Fruit fly (Drosophila melanogaster) whole organism, embryonic: ENCODE results near the gene Spn28Db.

Experiments used
- Atf6 ChIP-seq: fragments of 200-800 bp; sonication (Bioruptor generic); IDR thresholded peaks from 2 replicates; pipeline ENCODE4 v1.3.6; 2022; ENCODE audit warnings: missing biosample characterization, missing genetic modification characterization
- Blimp-1 ChIP-seq: fragments of 200-800 bp; sonication (Bioruptor generic); optimal IDR thresholded peaks from 3 replicates; lab custom pipeline; 2018; ENCODE audit warnings: missing biosample characterization, missing genetic modification characterization, mild to moderate bottlenecking, moderate library complexity, missing genetic modification reagents
- CG11093 ChIP-seq: fragments of 200-800 bp; sonication (Bioruptor generic); IDR thresholded peaks from 3 replicates; pipeline ENCODE4 v1.3.6; 2022; ENCODE audit warnings: missing biosample characterization, missing genetic modification characterization
- CG1233 ChIP-seq: fragments of 200-800 bp; sonication (Bioruptor generic); optimal IDR thresholded peaks from 4 replicates; lab custom pipeline; 2018; ENCODE audit warnings: missing biosample characterization, mild to moderate bottlenecking, missing genetic modification characterization
- CG12769 ChIP-seq: fragments of 200-800 bp; sonication (Bioruptor generic); optimal IDR thresholded peaks from 2 replicates; lab custom pipeline; 2019; ENCODE audit warnings: missing biosample characterization, mild to moderate bottlenecking, missing genetic modification characterization, moderate library complexity
- CG14050 ChIP-seq: fragments of 200-800 bp; sonication (Bioruptor generic); IDR thresholded peaks from 3 replicates; pipeline ENCODE4 v1.3.6; 2022; ENCODE audit warnings: missing biosample characterization, missing genetic modification characterization
- CG15269 ChIP-seq: fragments of 200-800 bp; sonication (Bioruptor generic); optimal IDR thresholded peaks from 2 replicates; lab custom pipeline; 2018; ENCODE audit warnings: missing biosample characterization, mild to moderate bottlenecking, missing genetic modification characterization, moderate library complexity
- CG1602 ChIP-seq: fragments of 200-800 bp; sonication (Bioruptor generic); optimal IDR thresholded peaks from 3 replicates; lab custom pipeline; 2016; ENCODE audit warnings: missing biosample characterization, missing genetic modification characterization
- CG2678 ChIP-seq: fragments of 200-800 bp; sonication (Bioruptor generic); optimal IDR thresholded peaks from 3 replicates; lab custom pipeline; 2019; ENCODE audit warnings: missing biosample characterization, mild to moderate bottlenecking, missing genetic modification characterization, moderate library complexity
- CG2875 ChIP-seq: fragments of 200-800 bp; sonication (Bioruptor generic); optimal IDR thresholded peaks from 2 replicates; lab custom pipeline; 2017; ENCODE audit warnings: missing biosample characterization, mild to moderate bottlenecking, missing genetic modification characterization, missing genetic modification reagents
- CG31365 ChIP-seq: fragments of 200-800 bp; sonication (Bioruptor generic); optimal IDR thresholded peaks from 2 replicates; lab custom pipeline; 2018; ENCODE audit warnings: missing biosample characterization, mild to moderate bottlenecking, missing genetic modification characterization
- CG3163 ChIP-seq: fragments of 200-800 bp; sonication (Bioruptor generic); optimal IDR thresholded peaks from 3 replicates; lab custom pipeline; 2016; ENCODE audit warnings: missing biosample characterization, missing genetic modification characterization
- CG34224 ChIP-seq: fragments of 200-800 bp; sonication (Bioruptor generic); IDR thresholded peaks from 3 replicates; pipeline ENCODE4 v1.3.6; 2022; ENCODE audit warnings: missing biosample characterization, missing genetic modification characterization; ENCODE audit not compliant: partially characterized antibody
- CG7963 ChIP-seq: fragments of 200-800 bp; sonication (Bioruptor generic); IDR thresholded peaks from 3 replicates; pipeline ENCODE4 v1.3.6; 2022; ENCODE audit warnings: missing biosample characterization, missing genetic modification characterization; ENCODE audit not compliant: partially characterized antibody
- CG9876 ChIP-seq: fragments of 200-800 bp; sonication (Bioruptor generic); optimal IDR thresholded peaks from 2 replicates; lab custom pipeline; 2016; ENCODE audit warnings: missing biosample characterization, missing genetic modification characterization
- E2f1 ChIP-seq: fragments of 200-800 bp; sonication (Bioruptor generic); IDR thresholded peaks from 2 replicates; pipeline ENCODE4 v1.3.6; 2022; ENCODE audit warnings: missing biosample characterization, missing genetic modification characterization
- H15 ChIP-seq: fragments of 200-800 bp; sonication (Bioruptor generic); IDR thresholded peaks from 3 replicates; pipeline ENCODE4 v1.3.6; 2022; ENCODE audit warnings: missing biosample characterization, missing genetic modification characterization
- HLH4C ChIP-seq: fragments of 200-800 bp; sonication (Bioruptor generic); IDR thresholded peaks from 3 replicates; pipeline ENCODE4 v1.3.6; 2022; ENCODE audit warnings: missing biosample characterization, missing genetic modification characterization; ENCODE audit not compliant: partially characterized antibody
- HLHmδ ChIP-seq: fragments of 200-800 bp; sonication (Bioruptor generic); optimal IDR thresholded peaks from 2 replicates; lab custom pipeline; 2018; ENCODE audit warnings: missing biosample characterization, mild to moderate bottlenecking, missing genetic modification characterization, moderate library complexity
- Hr78 ChIP-seq, 2 experiments: fragments of 200-800 bp in 1 of 2; fragments of >200 bp in 1 of 2; sonication (Bioruptor generic) in 1 of 2; optimal IDR thresholded peaks; 2 replicates each; lab custom pipeline; 2017 to 2019; ENCODE audit warnings: missing biosample characterization in 2 of 2, missing genetic modification characterization in 2 of 2, mild to moderate bottlenecking in 1 of 2, moderate library complexity in 1 of 2
- Jarid2 ChIP-seq: fragments of 200-800 bp; sonication (Bioruptor generic); optimal IDR thresholded peaks from 3 replicates; lab custom pipeline; 2017; ENCODE audit warnings: mild to moderate bottlenecking, missing biosample characterization, missing genetic modification reagents, missing genetic modification characterization
- MBD-R2 ChIP-seq: fragments of 200-800 bp; sonication (Bioruptor generic); IDR thresholded peaks from 2 replicates; pipeline ENCODE4 v1.3.6; 2022; ENCODE audit warnings: missing biosample characterization, missing genetic modification characterization
- Med ChIP-seq: fragments of 200-800 bp; sonication (Bioruptor generic); peaks from one replicate; lab custom pipeline; 2016; ENCODE audit warnings: missing biosample characterization, missing genetic modification characterization, mild to moderate bottlenecking, inconsistent platforms, moderate library complexity
- Oaz ChIP-seq: fragments of 200-800 bp; sonication (Bioruptor generic); IDR thresholded peaks from 2 replicates; pipeline ENCODE4 v1.3.6; 2022; ENCODE audit warnings: missing biosample characterization, missing genetic modification characterization
- Trl ChIP-seq, 3 experiments: fragments of >200 bp in 2 of 3; fragments of 200-800 bp in 1 of 3; sonication (Bioruptor generic) in 1 of 3; optimal IDR thresholded peaks; 2 replicates in 1 of 3; 3 replicates in 2 of 3; lab custom pipeline; 2016 to 2017; ENCODE audit warnings: missing biosample characterization in 1 of 3, missing genetic modification characterization in 1 of 3
- Xrp1 ChIP-seq: fragments of 200-800 bp; sonication (Bioruptor generic); IDR thresholded peaks from 2 replicates; pipeline ENCODE4 v1.3.6; 2022; ENCODE audit warnings: missing biosample characterization, missing genetic modification characterization
- cas ChIP-seq: fragments of 200-800 bp; sonication (Bioruptor generic); IDR thresholded peaks from 2 replicates; pipeline ENCODE4 v1.3.6; 2022; ENCODE audit warnings: missing biosample characterization, missing genetic modification characterization
- chinmo ChIP-seq: fragments of 200-800 bp; sonication (Bioruptor generic); IDR thresholded peaks from 4 replicates; pipeline ENCODE4 v1.3.6; 2022; ENCODE audit warnings: missing biosample characterization, missing genetic modification characterization; ENCODE audit not compliant: partially characterized antibody
- crol ChIP-seq: fragments of 200-800 bp; sonication (Bioruptor generic); IDR thresholded peaks from 2 replicates; pipeline ENCODE4 v1.3.6; 2022; ENCODE audit warnings: missing biosample characterization, missing genetic modification characterization
- crp ChIP-seq, 2 experiments: fragments of 200-800 bp; sonication (Bioruptor generic); optimal IDR thresholded peaks; 2 replicates in 1 of 2; 3 replicates in 1 of 2; lab custom pipeline; 2017; ENCODE audit warnings: missing biosample characterization in 2 of 2, missing genetic modification characterization in 2 of 2, mild to moderate bottlenecking in 1 of 2, moderate library complexity in 1 of 2
- en ChIP-seq: fragments of 200-800 bp; sonication (Bioruptor generic); optimal IDR thresholded peaks from 2 replicates; lab custom pipeline; 2016; ENCODE audit warnings: missing biosample characterization, missing genetic modification characterization
- fd3F ChIP-seq: fragments of 200-800 bp; sonication (Bioruptor generic); optimal IDR thresholded peaks from 2 replicates; lab custom pipeline; 2018; ENCODE audit warnings: missing biosample characterization, mild to moderate bottlenecking, missing genetic modification characterization, moderate library complexity
- gro ChIP-seq: fragments of 200-800 bp; sonication (Bioruptor generic); optimal IDR thresholded peaks from 2 replicates; lab custom pipeline; 2016; ENCODE audit warnings: missing biosample characterization, missing genetic modification characterization
- gsb-n ChIP-seq: fragments of 200-800 bp; sonication (Bioruptor generic); optimal IDR thresholded peaks from 3 replicates; lab custom pipeline; 2018; ENCODE audit warnings: missing biosample characterization, mild to moderate bottlenecking, missing genetic modification characterization
- gt ChIP-seq: fragments of 200-800 bp; sonication (Bioruptor generic); IDR thresholded peaks from 2 replicates; pipeline ENCODE4 v1.3.6; 2022; ENCODE audit warnings: missing biosample characterization, missing genetic modification characterization
- insv ChIP-seq, 2 experiments: fragments of 200-800 bp; sonication (Bioruptor generic); optimal IDR thresholded peaks; 3 replicates each; lab custom pipeline; 2016 to 2018; ENCODE audit warnings: missing biosample characterization in 2 of 2, missing genetic modification characterization in 2 of 2
- inv ChIP-seq: fragments of 200-800 bp; sonication (Bioruptor generic); IDR thresholded peaks from 2 replicates; pipeline ENCODE4 v1.3.6; 2022; ENCODE audit warnings: missing biosample characterization, missing genetic modification characterization; ENCODE audit not compliant: partially characterized antibody
- klu ChIP-seq: fragments of 200-800 bp; sonication (Bioruptor generic); IDR thresholded peaks from 2 replicates; pipeline ENCODE4 v1.3.6; 2022; ENCODE audit warnings: missing biosample characterization, missing genetic modification characterization
- kni ChIP-seq: fragments of 200-800 bp; sonication (Bioruptor generic); optimal IDR thresholded peaks from 3 replicates; lab custom pipeline; 2017; ENCODE audit warnings: mild to moderate bottlenecking, missing biosample characterization, missing genetic modification reagents, missing genetic modification characterization
- maf-S ChIP-seq: fragments of 200-800 bp; sonication (Bioruptor generic); optimal IDR thresholded peaks from 2 replicates; lab custom pipeline; 2016; ENCODE audit warnings: missing biosample characterization, missing genetic modification characterization
- nom ChIP-seq: fragments of 200-800 bp; sonication (Bioruptor generic); optimal IDR thresholded peaks from 2 replicates; lab custom pipeline; 2017; ENCODE audit warnings: missing biosample characterization, missing genetic modification characterization, mild to moderate bottlenecking, moderate library complexity, missing genetic modification reagents
- oc ChIP-seq: fragments of 200-800 bp; sonication (Bioruptor generic); optimal IDR thresholded peaks from 2 replicates; lab custom pipeline; 2018; ENCODE audit warnings: missing biosample characterization, mild to moderate bottlenecking, missing genetic modification characterization, moderate library complexity
- odd ChIP-seq: fragments of 200-800 bp; sonication (Bioruptor generic); optimal IDR thresholded peaks from 2 replicates; lab custom pipeline; 2017; ENCODE audit warnings: missing biosample characterization, mild to moderate bottlenecking, missing genetic modification characterization
- sens-2 ChIP-seq: fragments of 200-800 bp; sonication (Bioruptor generic); IDR thresholded peaks from 2 replicates; pipeline ENCODE4 v1.3.6; 2022; ENCODE audit warnings: missing biosample characterization, missing genetic modification characterization
- sim ChIP-seq: fragments of 200-800 bp; sonication (Bioruptor generic); IDR thresholded peaks from 2 replicates; pipeline ENCODE4 v1.3.6; 2022; ENCODE audit warnings: missing biosample characterization, missing genetic modification characterization
- sisA ChIP-seq: fragments of 200-800 bp; sonication (Bioruptor generic); IDR thresholded peaks from 2 replicates; pipeline ENCODE4 v1.3.6; 2022; ENCODE audit warnings: missing biosample characterization, missing genetic modification characterization
- ttk ChIP-seq: fragments of 200-800 bp; sonication (Bioruptor generic); IDR thresholded peaks from 2 replicates; pipeline ENCODE4 v2.1.2; 2022; ENCODE audit warnings: missing biosample characterization, missing genetic modification characterization
- unc-4 ChIP-seq: fragments of 200-800 bp; sonication (Bioruptor generic); IDR thresholded peaks from 2 replicates; pipeline ENCODE4 v1.3.6; 2022; ENCODE audit warnings: missing biosample characterization, missing genetic modification characterization; ENCODE audit not compliant: partially characterized antibody

The Spn28Db gene

DNA sequence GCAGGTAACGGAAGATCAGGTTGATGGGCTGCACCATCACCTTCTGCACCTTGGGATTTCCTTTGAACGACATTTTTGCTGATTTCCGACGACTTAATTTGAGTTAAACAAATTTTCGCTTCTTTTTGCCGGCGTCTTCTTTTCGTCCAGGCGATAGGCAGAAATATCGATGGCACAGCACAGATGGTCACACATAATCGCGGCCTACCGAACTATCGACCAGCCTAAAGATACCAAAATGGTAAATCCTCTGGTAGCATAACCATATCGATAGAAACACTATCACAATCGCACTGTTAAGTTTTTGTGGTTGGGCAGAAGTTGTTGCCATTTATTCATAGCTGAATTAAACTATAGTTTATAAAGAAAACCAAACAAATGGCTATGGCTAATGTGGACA lies 5.2 kb downstream of the Spn28Db start, which contains the start of the genes SmE and CG34132 (continued):
- TF ChIP-seq insv (GFP tag; optimal IDR thresholded peaks at IDR 0.05; lab: Kevin White, UChicago) (no peak), CG31365 (tag; lab: Kevin White, UChicago) (no peak), CG7963 (GFP tag; lab: Robert Waterston, UW) (peak; percentile 98), MBD-R2 (GFP tag; lab: Robert Waterston, UW) (peak; percentile 84), CG15269 (no peak), CG14050 (no peak), en (GFP tag; lab: Kevin White, UChicago) (no peak), klu (no peak), H15 (GFP tag; lab: Robert Waterston, UW) (no peak), HLH4C (GFP tag; lab: Robert Waterston, UW) (peak; percentile 95), inv (GFP tag; lab: Robert Waterston, UW) (peak; percentile 97), Oaz (GFP tag; lab: Robert Waterston, UW) (no peak), Hr78 (GFP tag; optimal IDR thresholded peaks at IDR 0.05; lab: Kevin White, UChicago) (no peak), crp (GFP tag; optimal IDR thresholded peaks at IDR 0.05; lab: Kevin White, UChicago) (no peak), sisA (GFP tag; lab: Robert Waterston, UW) (no peak), Jarid2 (GFP tag; lab: Kevin White, UChicago) (no peak), Atf6 (GFP tag; lab: Robert Waterston, UW) (no peak), CG2875 (no peak), CG1233 (GFP tag; lab: Kevin White, UChicago) (no peak), odd (GFP tag; lab: Kevin White, UChicago) (no peak), CG11093 (GFP tag; lab: Robert Waterston, UW) (no peak), E2f1 (GFP tag; lab: Robert Waterston, UW) (no peak), CG1602 (GFP tag; lab: Kevin White, UChicago) (no peak), sens-2 (no peak), Xrp1 (GFP tag; lab: Robert Waterston, UW) (no peak), sim (no peak), gt (GFP tag; lab: Robert Waterston, UW) (no peak), maf-S (GFP tag; lab: Kevin White, UChicago) (no peak), cas (GFP tag; lab: Robert Waterston, UW) (no peak), ttk (GFP tag; lab: Robert Waterston, UW) (no peak)

DNA sequence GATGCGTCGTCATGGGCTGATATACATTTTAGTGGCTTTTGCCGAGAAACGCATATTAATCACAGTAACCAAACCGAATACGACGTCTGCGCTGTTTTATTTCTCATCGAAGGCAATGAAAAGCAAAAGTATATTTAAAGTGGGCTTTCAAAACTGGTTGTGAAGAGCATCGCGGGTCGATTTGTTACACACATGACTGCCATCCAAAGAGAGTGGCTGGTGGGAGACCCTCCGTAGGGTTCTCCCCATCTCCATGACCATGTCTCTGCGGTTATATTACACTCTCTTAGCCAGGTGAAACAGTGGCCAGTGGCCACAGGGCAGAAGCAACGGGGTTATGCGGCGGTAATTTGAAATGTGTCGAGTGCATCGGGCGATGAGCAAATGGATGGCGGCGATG lies 10.0 kb downstream of the Spn28Db start:
- no peak for TF ChIP-seq gro
- TF ChIP-seq unc-4 = no peak
- peak; percentile 98 for TF ChIP-seq Blimp-1 (GFP tag; lab: Kevin White, UChicago)
- peak; percentile 42 to 51 for TF ChIP-seq Trl (optimal IDR thresholded peaks at IDR 0.05; lab: Kevin White, UChicago)
- no peak for TF ChIP-seq Trl (GFP tag; optimal IDR thresholded peaks at IDR 0.05; lab: Kevin White, UChicago)
- TF ChIP-seq Med (GFP tag; lab: Kevin White, UChicago) = peak; percentile 10
- peak; percentile 0 for TF ChIP-seq HLHmδ (GFP tag; lab: Kevin White, UChicago)
- TF ChIP-seq fd3F (GFP tag; lab: Kevin White, UChicago) = no peak
- TF ChIP-seq CG3163 (GFP tag; lab: Kevin White, UChicago) = peak; percentile 84
- TF ChIP-seq CG9876 = no peak
- TF ChIP-seq nom (GFP tag; lab: Kevin White, UChicago) = peak; percentile 69
- TF ChIP-seq CG34224 (GFP tag; lab: Robert Waterston, UW) = peak; percentile 19; the same call in 1 of the 3 replicates
- TF ChIP-seq crol (GFP tag; lab: Robert Waterston, UW) = 0 out of 2 replicates have a peak, but pooled peaks have one; percentile 17
- TF ChIP-seq oc (tag; lab: Kevin White, UChicago) = peak; percentile 47
- peak in 1 of 2 experiments; percentile 36 for TF ChIP-seq Hr78 (GFP tag; optimal IDR thresholded peaks at IDR 0.05; lab: Kevin White, UChicago)
- TF ChIP-seq CG12769 (tag; lab: Kevin White, UChicago) = peak; percentile 71
- TF ChIP-seq CG2678 = no peak
- peak; percentile 80; the same call in 2 of the 4 replicates for TF ChIP-seq chinmo (GFP tag; lab: Robert Waterston, UW)
- TF ChIP-seq kni (GFP tag; lab: Kevin White, UChicago) = peak; percentile 1
- peak; percentile 63 for TF ChIP-seq gsb-n
